Worm (Caenorhabditis elegans) whole organism, early embryonic: ENCODE data around the gene epg-6.

Experiments
- B0310.2 ChIP-seq: sonication (generic microtip); optimal IDR thresholded peaks from 2 replicates; lab custom pipeline; 2016; ENCODE audit warnings: mild to moderate bottlenecking, missing genetic modification characterization, missing compliant biosample characterization
- F13C5.2 ChIP-seq: sonication (generic microtip); optimal IDR thresholded peaks from 2 replicates; lab custom pipeline; 2017; ENCODE audit warnings: mild to moderate bottlenecking, missing genetic modification characterization, inconsistent platforms, missing compliant biosample characterization
- aly-1 ChIP-seq: sonication (generic microtip); optimal IDR thresholded peaks from 2 replicates; lab custom pipeline; 2016; ENCODE audit warnings: missing genetic modification characterization, missing compliant biosample characterization
- ama-1 ChIP-seq: fragments of 150-350 bp; optimal IDR thresholded peaks from 2 replicates; lab custom pipeline; 2014
- ceh-36 ChIP-seq: sonication (generic microtip); optimal IDR thresholded peaks from 2 replicates; lab custom pipeline; 2016; ENCODE audit warnings: missing genetic modification characterization, inconsistent platforms, missing compliant biosample characterization
- flt-1 ChIP-seq: fragments of 200-800 bp; sonication (Bioruptor generic); IDR thresholded peaks from 2 replicates; pipeline ENCODE4 v1.3.6; 2022; ENCODE audit warnings: missing genetic modification characterization, missing compliant biosample characterization
- scrt-1 ChIP-seq: fragments of 200-800 bp; sonication (Bioruptor generic); IDR thresholded peaks from 2 replicates; pipeline ENCODE4 v1.3.6; 2022; ENCODE audit warnings: missing genetic modification characterization, missing compliant biosample characterization
- sea-1 ChIP-seq: fragments of 200-800 bp; sonication (Bioruptor generic); conservative IDR thresholded peaks from 2 replicates; pipeline ENCODE4 v1.3.6; 2022; ENCODE audit warnings: missing genetic modification characterization, missing compliant biosample characterization
- tbx-37 ChIP-seq: fragments of 200-800 bp; sonication (Bioruptor generic); conservative IDR thresholded peaks from 2 replicates; pipeline ENCODE4 v1.3.6; 2022; ENCODE audit warnings: missing genetic modification reagents, missing genetic modification characterization, missing compliant biosample characterization

DNA sequence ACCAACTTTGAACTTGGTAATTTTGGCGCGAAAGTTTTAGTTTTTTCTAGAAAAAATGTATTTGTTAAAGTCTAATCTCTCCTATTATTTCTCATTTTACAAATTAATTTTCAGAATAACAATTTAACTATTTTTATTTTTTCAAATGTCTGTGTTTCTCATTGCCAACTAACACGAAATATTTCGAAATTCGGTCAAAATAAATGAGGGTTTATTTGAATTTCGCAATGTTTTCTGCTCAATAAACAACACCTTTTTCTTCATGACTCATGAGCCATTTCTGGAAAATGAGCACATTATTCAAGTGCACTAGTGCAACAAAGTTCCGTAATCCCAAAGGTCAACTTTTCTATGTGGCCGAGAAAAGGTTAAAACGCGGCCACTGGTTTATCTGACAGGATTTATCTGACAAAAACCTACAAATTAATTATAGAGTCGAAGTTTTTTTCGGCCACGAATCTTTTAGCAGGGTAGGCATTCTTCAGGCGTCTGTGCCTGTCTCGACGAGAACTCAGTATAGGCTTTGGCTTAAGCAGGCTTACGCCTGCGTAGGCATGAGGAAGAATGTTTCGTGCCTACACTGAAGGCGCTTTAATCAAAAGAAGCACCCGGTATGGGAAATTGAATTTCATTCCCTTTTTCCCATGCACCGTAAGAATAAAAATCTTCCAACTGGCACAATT lies 38.5 kb upstream of the epg-6 start, which contains the start of gene Y39A1A.27:
- no peak for TF ChIP-seq flt-1 (GFP tag; lab: Robert Waterston, UW)
- no peak for TF ChIP-seq tbx-37
- TF ChIP-seq ama-1 (lab: Kevin White, UChicago): no peak
- no peak for TF ChIP-seq scrt-1 (GFP tag; lab: Robert Waterston, UW)
- no peak for TF ChIP-seq ceh-36
- TF ChIP-seq sea-1 (GFP tag; lab: Robert Waterston, UW): no peak
- TF ChIP-seq aly-1 (tag; lab: Kevin White, UChicago): no peak
- TF ChIP-seq B0310.2 (tag; lab: Kevin White, UChicago): no peak
- TF ChIP-seq F13C5.2 (tag; lab: Kevin White, UChicago): no peak
